Fruit fly (Drosophila melanogaster) Kc167 (cell line): ENCODE data around the gene Gr64e.

Source experiments
- Myc ChIP-seq: fragments of >200 bp; optimal IDR thresholded peaks from 2 replicates; lab custom pipeline; 2017; ENCODE audit warnings: missing external identifiers
- Sin3A ChIP-seq: fragments of >200 bp; optimal IDR thresholded peaks from 2 replicates; lab custom pipeline; 2018; ENCODE audit warnings: missing external identifiers
- psq ChIP-seq: fragments of >200 bp; optimal IDR thresholded peaks from 2 replicates; lab custom pipeline; 2017; ENCODE audit warnings: missing external identifiers

DNA sequence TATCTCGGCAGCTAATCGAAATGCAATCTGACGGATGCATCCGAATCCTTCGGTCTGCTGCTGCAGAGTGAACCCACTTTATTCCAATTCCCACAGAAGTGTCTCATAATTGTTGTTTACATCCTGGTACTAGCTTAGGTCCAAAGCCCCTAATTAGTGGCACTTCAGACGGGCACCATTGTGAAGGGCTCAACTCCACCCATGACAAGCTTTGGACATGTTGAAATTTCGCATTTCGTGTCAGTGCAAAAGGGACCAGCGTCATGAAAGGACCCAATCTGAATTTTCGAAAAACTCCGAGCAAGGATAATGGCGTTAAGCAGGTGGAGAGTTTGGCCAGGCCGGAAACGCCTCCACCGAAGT is 5.5 kb upstream of the Gr64e start, which contains the start of gene Gr64a:
- no peak for TF ChIP-seq Sin3A (lab: Kevin White, UChicago)
- TF ChIP-seq psq (lab: Kevin White, UChicago), result no peak
- no peak for TF ChIP-seq Myc
